Worm (Caenorhabditis elegans): Measurements from ENCODE around the gene ZK1193.2.

ZK1193.2 gene

ce11 chrX:425535-425934, at the start of gene ZK1193.2:
Gene ZK1193.2, minus strand, starts transcription at chrX:425635.
- no peak for TF ChIP-seq flt-1 (GFP tag; IDR thresholded peaks at IDR 0.05)
- no peak for TF ChIP-seq tra-4 (tag; optimal IDR thresholded peaks at IDR 0.05)
- no peak for TF ChIP-seq ceh-36 (tag; optimal IDR thresholded peaks at IDR 0.05)
- no peak for TF ChIP-seq pes-1 (GFP tag; IDR thresholded peaks at IDR 0.05)
- no peak for TF ChIP-seq hnd-1 (tag; optimal IDR thresholded peaks at IDR 0.05)
- no peak for TF ChIP-seq tbx-11 (GFP tag; IDR thresholded peaks at IDR 0.05)
- no peak for TF ChIP-seq hmg-4 (GFP tag; optimal IDR thresholded peaks at IDR 0.05)
- no peak for TF ChIP-seq hmbx-1 (tag; optimal IDR thresholded peaks at IDR 0.05)

- TF ChIP-seq tra-4 (tag; optimal IDR thresholded peaks at IDR 0.05) (no peak), F13C5.2 (tag; optimal IDR thresholded peaks at IDR 0.05) (no peak)
These were observed 41.9 kb upstream of the ZK1193.2 start for ce11 chrX:467338-467823.

DNA sequence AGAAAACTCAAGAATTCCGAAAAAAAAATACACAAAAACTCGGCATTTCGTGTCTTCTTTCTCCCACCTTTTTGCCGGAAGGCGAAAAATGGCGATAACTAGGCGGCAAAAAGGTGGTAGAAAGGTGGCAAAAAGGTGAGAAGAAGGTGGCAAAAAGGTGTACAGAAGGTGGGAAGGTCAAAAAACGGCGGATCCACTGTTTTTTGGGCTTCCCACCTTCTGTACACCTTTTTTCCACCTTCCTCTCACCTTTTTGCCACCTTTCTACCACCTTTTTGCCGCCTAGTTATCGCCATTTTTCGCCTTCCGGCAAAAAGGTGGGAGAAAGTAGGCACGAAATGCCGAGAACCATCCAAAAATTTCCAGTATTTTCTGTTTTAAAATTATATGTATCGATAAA, 40.5 kb upstream of the ZK1193.2 start:
- TF ChIP-seq scrt-1 (GFP tag; IDR thresholded peaks at IDR 0.05) (peak; percentile 53; the same call in 1 of the 2 replicates), flt-1 (GFP tag; IDR thresholded peaks at IDR 0.05) (peak; percentile 35; the same call in 1 of the 2 replicates), tbx-37 (GFP tag; conservative IDR thresholded peaks at IDR 0.05) (peak; percentile 45; the same call in 1 of the 2 replicates), sea-1 (GFP tag; conservative IDR thresholded peaks at IDR 0.05) (0 out of 2 replicates have a peak, but pooled peaks have one; percentile 53), pes-1 (GFP tag; IDR thresholded peaks at IDR 0.05) (peak; percentile 54)

- TF ChIP-seq B0310.2 (tag; optimal IDR thresholded peaks at IDR 0.05) (no peak), hmbx-1 (tag; optimal IDR thresholded peaks at IDR 0.05) (no peak), pes-1 (GFP tag; IDR thresholded peaks at IDR 0.05) (no peak; the same call in 1 of the 2 replicates)
These were observed 36.2 kb upstream of the ZK1193.2 start for ce11 chrX:461623-462022.

- TF ChIP-seq hnd-1 (tag; optimal IDR thresholded peaks at IDR 0.05) = no peak
These were observed 34.9 kb upstream of the ZK1193.2 start, which contains the start of gene aagr-4 for ce11 chrX:460351-460750. Gene aagr-4, plus strand, starts transcription at chrX:460651.

DNA sequence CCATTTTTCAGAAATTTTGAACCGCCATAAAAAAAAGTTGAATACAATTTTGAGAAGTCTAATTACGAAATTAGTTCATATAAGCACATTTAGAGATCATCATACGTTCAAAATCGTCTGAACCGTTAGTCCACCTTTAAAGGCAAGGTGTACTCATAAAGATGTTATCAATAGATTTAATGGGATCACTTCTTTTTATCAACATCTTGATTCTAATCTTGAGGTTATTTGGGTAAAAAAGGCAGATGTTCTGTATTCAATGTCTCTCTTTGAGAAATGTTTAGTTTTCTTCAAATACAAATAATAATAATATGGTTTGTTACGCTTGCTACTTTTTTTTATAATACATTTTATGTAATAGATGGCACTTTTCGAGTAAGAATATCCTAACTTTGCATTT, 33.9 kb upstream of the ZK1193.2 start:
- TF ChIP-seq hmbx-1 (tag; optimal IDR thresholded peaks at IDR 0.05) = no peak
- no peak for TF ChIP-seq scrt-1 (GFP tag; IDR thresholded peaks at IDR 0.05)
- TF ChIP-seq ama-1 (optimal IDR thresholded peaks at IDR 0.05) = no peak

ce11 chrX:457139-457802, 31.8 kb upstream of the ZK1193.2 start, which contains the start of gene abu-12:
Gene abu-12, minus strand, starts transcription at chrX:457610.
- TF ChIP-seq hmbx-1 (tag; optimal IDR thresholded peaks at IDR 0.05) (no peak), pes-1 (GFP tag; IDR thresholded peaks at IDR 0.05) (no peak), aly-1 (tag; optimal IDR thresholded peaks at IDR 0.05) (no peak), tra-4 (tag; optimal IDR thresholded peaks at IDR 0.05) (no peak), ets-7 (tag; optimal IDR thresholded peaks at IDR 0.05) (no peak), ceh-36 (tag; optimal IDR thresholded peaks at IDR 0.05) (no peak), hmg-4 (GFP tag; optimal IDR thresholded peaks at IDR 0.05) (no peak), tbx-37 (GFP tag; conservative IDR thresholded peaks at IDR 0.05) (no peak), hnd-1 (tag; optimal IDR thresholded peaks at IDR 0.05) (no peak), sea-1 (GFP tag; conservative IDR thresholded peaks at IDR 0.05) (no peak)

- TF ChIP-seq flt-1 (GFP tag; IDR thresholded peaks at IDR 0.05) = no peak
- no peak for TF ChIP-seq B0310.2 (tag; optimal IDR thresholded peaks at IDR 0.05)
- no peak for TF ChIP-seq tra-4 (tag; optimal IDR thresholded peaks at IDR 0.05)
- no peak for TF ChIP-seq ceh-36 (tag; optimal IDR thresholded peaks at IDR 0.05)
- no peak for TF ChIP-seq ceh-13 (GFP tag; optimal IDR thresholded peaks at IDR 0.05)
- no peak for TF ChIP-seq F13C5.2 (tag; optimal IDR thresholded peaks at IDR 0.05)
- TF ChIP-seq sea-1 (GFP tag; conservative IDR thresholded peaks at IDR 0.05) = no peak
These were observed 24.4 kb upstream of the ZK1193.2 start, which contains the start of gene F52D1.2 for ce11 chrX:449820-450219. Gene F52D1.2, minus strand, starts transcription at chrX:450212.

- TF ChIP-seq pes-1 (GFP tag; IDR thresholded peaks at IDR 0.05) = peak; percentile 21; the same call in 1 of the 2 replicates
These were observed 18.0 kb upstream of the ZK1193.2 start for ce11 chrX:443433-443832.

ce11 chrX:440420-440819, 15.0 kb upstream of the ZK1193.2 start:
- TF ChIP-seq sea-1 (GFP tag; conservative IDR thresholded peaks at IDR 0.05) (no peak), hmbx-1 (tag; optimal IDR thresholded peaks at IDR 0.05) (no peak), aly-1 (tag; optimal IDR thresholded peaks at IDR 0.05) (no peak), scrt-1 (GFP tag; IDR thresholded peaks at IDR 0.05) (no peak), B0310.2 (tag; optimal IDR thresholded peaks at IDR 0.05) (no peak), ama-1 (optimal IDR thresholded peaks at IDR 0.05) (no peak), F13C5.2 (tag; optimal IDR thresholded peaks at IDR 0.05) (no peak), tra-4 (tag; optimal IDR thresholded peaks at IDR 0.05) (no peak), hnd-1 (tag; optimal IDR thresholded peaks at IDR 0.05) (no peak), tbx-37 (GFP tag; conservative IDR thresholded peaks at IDR 0.05) (no peak)
